Fruit fly (Drosophila melanogaster) whole organism, embryonic: Measurements from ENCODE around the gene Hez.

Experiments used
- Ada2b ChIP-seq: fragments of 200-800 bp; sonication (Bioruptor generic); IDR thresholded peaks from 2 replicates; pipeline ENCODE4 v1.3.6; 2022; ENCODE audit warnings: missing biosample characterization, missing genetic modification characterization
- Antp ChIP-seq: fragments of 200-800 bp; sonication (Bioruptor generic); optimal IDR thresholded peaks from 3 replicates; lab custom pipeline; 2016; ENCODE audit warnings: missing biosample characterization, missing genetic modification characterization
- CG10565 ChIP-seq: fragments of 200-800 bp; sonication (Bioruptor generic); optimal IDR thresholded peaks from 3 replicates; lab custom pipeline; 2016; ENCODE audit warnings: missing biosample characterization, mild to moderate bottlenecking, missing genetic modification characterization
- CG10979 ChIP-seq: fragments of 200-800 bp; sonication (Bioruptor generic); optimal IDR thresholded peaks from 2 replicates; lab custom pipeline; 2018; ENCODE audit warnings: missing biosample characterization, mild to moderate bottlenecking, missing genetic modification characterization, moderate library complexity
- CG11247 ChIP-seq: fragments of 200-800 bp; sonication (Bioruptor generic); IDR thresholded peaks from 2 replicates; pipeline ENCODE4 v1.3.6; 2022; ENCODE audit warnings: missing biosample characterization, missing genetic modification characterization
- CG11504 ChIP-seq: fragments of 200-800 bp; sonication (Bioruptor generic); optimal IDR thresholded peaks from 3 replicates; lab custom pipeline; 2019; ENCODE audit warnings: missing biosample characterization, mild to moderate bottlenecking, missing genetic modification characterization, moderate library complexity
- CG12071 ChIP-seq: fragments of 200-800 bp; sonication (Bioruptor generic); optimal IDR thresholded peaks from 3 replicates; lab custom pipeline; 2018; ENCODE audit warnings: missing biosample characterization, mild to moderate bottlenecking, missing genetic modification characterization
- CG13424 ChIP-seq: fragments of 200-800 bp; sonication (Bioruptor generic); optimal IDR thresholded peaks from 2 replicates; lab custom pipeline; 2019; ENCODE audit warnings: missing biosample characterization, mild to moderate bottlenecking, missing genetic modification characterization, moderate library complexity
- CG15073 ChIP-seq: fragments of 200-800 bp; sonication (Bioruptor generic); optimal IDR thresholded peaks from 2 replicates; lab custom pipeline; 2016; ENCODE audit warnings: missing biosample characterization, missing genetic modification characterization
- CG1647 ChIP-seq: fragments of 200-800 bp; sonication (Bioruptor generic); optimal IDR thresholded peaks from 3 replicates; lab custom pipeline; 2016; ENCODE audit warnings: missing biosample characterization, missing genetic modification characterization
- CG17359 ChIP-seq: fragments of 200-800 bp; sonication (Bioruptor generic); optimal IDR thresholded peaks from 3 replicates; lab custom pipeline; 2018; ENCODE audit warnings: missing biosample characterization, mild to moderate bottlenecking, missing genetic modification characterization, moderate library complexity
- CG18619 ChIP-seq: fragments of 200-800 bp; sonication (Bioruptor generic); optimal IDR thresholded peaks from 3 replicates; lab custom pipeline; 2017; ENCODE audit warnings: missing biosample characterization, mild to moderate bottlenecking, missing genetic modification characterization
- CG4404 ChIP-seq: fragments of 200-800 bp; sonication (Bioruptor generic); IDR thresholded peaks from 2 replicates; pipeline ENCODE4 v1.3.6; 2022; ENCODE audit warnings: missing biosample characterization, missing genetic modification characterization
- CG7839 ChIP-seq: fragments of 200-800 bp; sonication (Bioruptor generic); optimal IDR thresholded peaks from 3 replicates; lab custom pipeline; 2018; ENCODE audit warnings: missing biosample characterization, mild to moderate bottlenecking, missing genetic modification characterization, moderate library complexity
- CHES-1-like ChIP-seq: fragments of 200-800 bp; sonication (Bioruptor generic); optimal IDR thresholded peaks from 2 replicates; lab custom pipeline; 2016; ENCODE audit warnings: missing biosample characterization, missing genetic modification characterization
- Chrac-16 ChIP-seq: fragments of 200-800 bp; sonication (Bioruptor generic); optimal IDR thresholded peaks from 3 replicates; lab custom pipeline; 2016; ENCODE audit warnings: missing biosample characterization, missing genetic modification characterization
- Dek ChIP-seq: fragments of 200-800 bp; sonication (Bioruptor generic); optimal IDR thresholded peaks from 3 replicates; lab custom pipeline; 2019; ENCODE audit warnings: missing biosample characterization, mild to moderate bottlenecking, missing genetic modification characterization, moderate library complexity
- ERR ChIP-seq: fragments of 200-800 bp; sonication (Bioruptor generic); optimal IDR thresholded peaks from 2 replicates; lab custom pipeline; 2016; ENCODE audit warnings: missing biosample characterization, missing genetic modification characterization
- Fer1 ChIP-seq: fragments of 200-800 bp; sonication (Bioruptor generic); optimal IDR thresholded peaks from 2 replicates; lab custom pipeline; 2017; ENCODE audit warnings: missing biosample characterization, mild to moderate bottlenecking, missing genetic modification characterization
- Fer2 ChIP-seq: fragments of 200-800 bp; sonication (Bioruptor generic); optimal IDR thresholded peaks from 2 replicates; lab custom pipeline; 2018; ENCODE audit warnings: missing biosample characterization, mild to moderate bottlenecking, missing genetic modification characterization, moderate library complexity
- GATAe ChIP-seq: fragments of 200-800 bp; sonication (Bioruptor generic); conservative IDR thresholded peaks from 2 replicates; pipeline ENCODE4 v1.3.6; 2022; ENCODE audit warnings: missing biosample characterization, missing genetic modification characterization
- Meics ChIP-seq: fragments of 200-800 bp; sonication (Bioruptor generic); optimal IDR thresholded peaks from 2 replicates; lab custom pipeline; 2017; ENCODE audit warnings: missing biosample characterization, mild to moderate bottlenecking, missing genetic modification characterization
- NC2α ChIP-seq: fragments of 200-800 bp; sonication (Bioruptor generic); optimal IDR thresholded peaks from 2 replicates; lab custom pipeline; 2016; ENCODE audit warnings: missing biosample characterization, missing genetic modification characterization
- Neu2 ChIP-seq: fragments of 200-800 bp; sonication (Bioruptor generic); optimal IDR thresholded peaks from 3 replicates; lab custom pipeline; 2016; ENCODE audit warnings: missing biosample characterization, missing genetic modification characterization, borderline replicate concordance
- NfI ChIP-seq: fragments of 200-800 bp; sonication (Bioruptor generic); optimal IDR thresholded peaks from 3 replicates; lab custom pipeline; 2018; ENCODE audit warnings: missing biosample characterization, mild to moderate bottlenecking, missing genetic modification characterization, moderate library complexity
- Ptx1 ChIP-seq: fragments of 200-800 bp; sonication (Bioruptor generic); IDR thresholded peaks from 2 replicates; pipeline ENCODE4 v1.3.6; 2022; ENCODE audit warnings: missing biosample characterization, missing genetic modification characterization
- Ssrp ChIP-seq: fragments of 200-800 bp; sonication (Bioruptor generic); optimal IDR thresholded peaks from 2 replicates; lab custom pipeline; 2018; ENCODE audit warnings: missing biosample characterization, mild to moderate bottlenecking, missing genetic modification characterization, moderate library complexity
- az2 ChIP-seq: fragments of 200-800 bp; sonication (Bioruptor generic); optimal IDR thresholded peaks from 3 replicates; lab custom pipeline; 2016; ENCODE audit warnings: missing biosample characterization, missing genetic modification characterization
- br ChIP-seq: fragments of >200 bp; optimal IDR thresholded peaks from 2 replicates; lab custom pipeline; 2017
- cato ChIP-seq: fragments of 200-800 bp; sonication (Bioruptor generic); optimal IDR thresholded peaks from 2 replicates; lab custom pipeline; 2016; ENCODE audit warnings: missing biosample characterization, missing genetic modification characterization, borderline replicate concordance
- disco-r ChIP-seq: fragments of 200-800 bp; sonication (Bioruptor generic); optimal IDR thresholded peaks from 2 replicates; lab custom pipeline; 2016; ENCODE audit warnings: missing biosample characterization, missing genetic modification characterization
- eyg ChIP-seq: fragments of 200-800 bp; sonication (Bioruptor generic); optimal IDR thresholded peaks from 3 replicates; lab custom pipeline; 2016; ENCODE audit warnings: missing biosample characterization, missing genetic modification characterization
- fru ChIP-seq: fragments of >200 bp; optimal IDR thresholded peaks from 2 replicates; lab custom pipeline; 2017
- gce ChIP-seq: fragments of 200-800 bp; sonication (Bioruptor generic); IDR thresholded peaks from 3 replicates; pipeline ENCODE4 v1.3.6; 2022; ENCODE audit warnings: missing biosample characterization, missing genetic modification characterization
- gcm2 ChIP-seq: fragments of 200-800 bp; sonication (Bioruptor generic); optimal IDR thresholded peaks from 2 replicates; lab custom pipeline; 2016; ENCODE audit warnings: missing biosample characterization, missing genetic modification characterization
- ham ChIP-seq: fragments of 200-800 bp; sonication (Bioruptor generic); IDR thresholded peaks from 2 replicates; pipeline ENCODE4 v1.3.6; 2022; ENCODE audit warnings: missing biosample characterization, missing genetic modification characterization
- ind ChIP-seq: fragments of 200-800 bp; sonication (Bioruptor generic); optimal IDR thresholded peaks from 3 replicates; lab custom pipeline; 2016; ENCODE audit warnings: missing biosample characterization, missing genetic modification characterization
- kay ChIP-seq: fragments of 200-800 bp; sonication (Bioruptor generic); optimal IDR thresholded peaks from 2 replicates; lab custom pipeline; 2016; ENCODE audit warnings: missing biosample characterization, missing genetic modification characterization
- knrl ChIP-seq: fragments of 200-800 bp; sonication (Bioruptor generic); IDR thresholded peaks from 3 replicates; pipeline ENCODE4 v1.3.6; 2022; ENCODE audit warnings: missing biosample characterization, missing genetic modification characterization; ENCODE audit not compliant: partially characterized antibody
- lola ChIP-seq, 3 experiments: fragments of >200 bp in 2 of 3; fragments of 200-800 bp in 1 of 3; sonication (Bioruptor generic) in 1 of 3; optimal IDR thresholded peaks; 2 replicates each; lab custom pipeline; 2017 to 2019; ENCODE audit warnings: missing biosample characterization in 3 of 3, missing genetic modification characterization in 3 of 3, mild to moderate bottlenecking in 1 of 3, moderate library complexity in 1 of 3
- mirr ChIP-seq: fragments of 200-800 bp; sonication (Bioruptor generic); optimal IDR thresholded peaks from 3 replicates; lab custom pipeline; 2018; ENCODE audit warnings: missing biosample characterization, mild to moderate bottlenecking, missing genetic modification characterization
- nmo ChIP-seq: fragments of 200-800 bp; sonication (Bioruptor generic); optimal IDR thresholded peaks from 2 replicates; lab custom pipeline; 2018; ENCODE audit warnings: missing biosample characterization, mild to moderate bottlenecking, missing genetic modification characterization, moderate library complexity
- onecut ChIP-seq: fragments of 200-800 bp; sonication (Bioruptor generic); IDR thresholded peaks from 2 replicates; pipeline ENCODE4 v1.3.6; 2022; ENCODE audit warnings: missing biosample characterization, missing genetic modification characterization
- pan ChIP-seq, 4 experiments: fragments of >200 bp in 3 of 4; fragments of 200-800 bp in 1 of 4; sonication (Bioruptor generic) in 1 of 4; optimal IDR thresholded peaks in 3 of 4; IDR thresholded peaks in 1 of 4; 2 replicates each; pipeline versions ENCODE4 v1.3.6 to Lab custom; 2017 to 2022; ENCODE audit warnings: missing biosample characterization in 2 of 4, missing genetic modification characterization in 2 of 4, mixed read lengths in 1 of 4
- rib ChIP-seq: fragments of 200-800 bp; sonication (Bioruptor generic); IDR thresholded peaks from 2 replicates; pipeline ENCODE4 v1.3.6; 2022; ENCODE audit warnings: missing biosample characterization, missing genetic modification characterization
- scrt ChIP-seq: fragments of 200-800 bp; sonication (Bioruptor generic); optimal IDR thresholded peaks from 2 replicates; lab custom pipeline; 2018; ENCODE audit warnings: missing biosample characterization, mild to moderate bottlenecking, missing genetic modification characterization, moderate library complexity
- sens ChIP-seq: fragments of 200-800 bp; sonication (Bioruptor generic); peaks from one replicate; lab custom pipeline; 2016; ENCODE audit warnings: missing biosample characterization, missing genetic modification characterization
- sisA ChIP-seq: fragments of 200-800 bp; sonication (Bioruptor generic); IDR thresholded peaks from 2 replicates; pipeline ENCODE4 v1.3.6; 2022; ENCODE audit warnings: missing biosample characterization, missing genetic modification characterization
- trh ChIP-seq: fragments of 200-800 bp; sonication (Bioruptor generic); optimal IDR thresholded peaks from 2 replicates; lab custom pipeline; 2016; ENCODE audit warnings: missing biosample characterization, missing genetic modification characterization
- zfh2 ChIP-seq: fragments of 200-800 bp; sonication (Bioruptor generic); optimal IDR thresholded peaks from 2 replicates; lab custom pipeline; 2016; ENCODE audit warnings: missing biosample characterization, missing genetic modification characterization

Gene Hez

DNA sequence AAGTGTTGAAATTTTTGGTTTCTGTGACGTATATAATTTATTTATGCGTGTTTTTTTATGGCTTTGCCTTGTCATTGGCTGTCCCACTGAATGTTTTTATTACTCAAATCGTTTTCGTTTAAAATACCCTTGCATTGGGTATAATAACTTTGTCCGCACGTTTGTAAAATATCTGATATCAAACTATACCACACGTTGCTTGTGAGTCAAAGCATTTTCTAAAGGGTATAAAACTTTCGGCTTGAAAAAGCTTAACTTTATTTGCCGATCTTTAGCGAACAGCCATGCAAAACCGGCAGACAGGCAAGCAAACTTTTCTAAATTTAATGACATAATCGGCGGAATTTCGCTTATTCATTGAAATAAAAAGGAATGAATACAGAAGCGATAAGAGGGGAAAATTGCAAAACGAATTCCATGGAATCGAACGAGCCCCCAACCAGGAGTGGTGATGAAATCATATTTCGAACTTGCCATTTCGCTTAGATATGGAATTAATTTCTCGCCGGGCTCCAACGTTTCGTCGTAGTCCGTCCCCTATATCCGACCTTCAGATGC is 47.0 kb downstream of the Hez start (continued):
- TF ChIP-seq Antp (GFP tag; lab: Kevin White, UChicago) = peak; percentile 22
- peak; percentile 15 for TF ChIP-seq kay (GFP tag; lab: Kevin White, UChicago)
- TF ChIP-seq CG11504 (tag; lab: Kevin White, UChicago) = peak; percentile 68
- TF ChIP-seq gce (GFP tag; lab: Robert Waterston, UW) = 0 out of 3 replicates have a peak, but pooled peaks have one; percentile 19
- TF ChIP-seq cato = no peak
- TF ChIP-seq GATAe (GFP tag; lab: Robert Waterston, UW) = no peak
- no peak for TF ChIP-seq Fer2 (tag; lab: Kevin White, UChicago)
- TF ChIP-seq CG12071 (GFP tag; lab: Kevin White, UChicago) = peak; percentile 36
- no peak for TF ChIP-seq CG4404 (GFP tag; lab: Robert Waterston, UW)
- peak; percentile 23 for TF ChIP-seq scrt (GFP tag; lab: Kevin White, UChicago)
- peak; percentile 29; the same call in 1 of the 2 replicates for TF ChIP-seq onecut
- no peak for TF ChIP-seq fru (lab: Kevin White, UChicago)
- no peak for TF ChIP-seq br (lab: Kevin White, UChicago)
- no peak for TF ChIP-seq Neu2 (GFP tag; lab: Kevin White, UChicago)
- no peak for TF ChIP-seq pan (optimal IDR thresholded peaks at IDR 0.05; lab: Kevin White, UChicago)
- peak in 1 of 2 experiments; percentile 68 for TF ChIP-seq pan (GFP tag; optimal IDR thresholded peaks at IDR 0.05 in 1 of 2, IDR thresholded peaks at IDR 0.05 in 1 of 2)
- no peak for TF ChIP-seq CG15073 (GFP tag; lab: Kevin White, UChicago)
- peak; percentile 53 for TF ChIP-seq Ada2b
- TF ChIP-seq knrl (GFP tag; lab: Robert Waterston, UW) = no peak
- TF ChIP-seq Meics (GFP tag; lab: Kevin White, UChicago) = peak; percentile 69
- TF ChIP-seq Chrac-16 (GFP tag; lab: Kevin White, UChicago) = peak; percentile 37
- peak; percentile 59 for TF ChIP-seq CHES-1-like (GFP tag; lab: Kevin White, UChicago)
- peak; percentile 1 for TF ChIP-seq gcm2 (GFP tag; lab: Kevin White, UChicago)
- peak; percentile 81 for TF ChIP-seq rib (GFP tag; lab: Robert Waterston, UW)
- TF ChIP-seq CG10979 (tag; lab: Kevin White, UChicago) = no peak
- no peak for TF ChIP-seq ham (GFP tag; lab: Robert Waterston, UW)
- TF ChIP-seq lola (GFP tag; optimal IDR thresholded peaks at IDR 0.05; lab: Kevin White, UChicago) = no peak
- TF ChIP-seq nmo (GFP tag; lab: Kevin White, UChicago) = peak; percentile 23
- TF ChIP-seq CG11247 (GFP tag; lab: Robert Waterston, UW) = peak; percentile 58
- TF ChIP-seq mirr = peak; percentile 11
- peak; percentile 33 for TF ChIP-seq ERR
- TF ChIP-seq CG10565 (GFP tag; lab: Kevin White, UChicago) = no peak
- TF ChIP-seq sisA (GFP tag; lab: Robert Waterston, UW) = peak; percentile 35; the same call in 1 of the 2 replicates
- TF ChIP-seq NC2α (GFP tag; lab: Kevin White, UChicago) = no peak
- TF ChIP-seq Dek (tag; lab: Kevin White, UChicago) = peak; percentile 60
- TF ChIP-seq ind = peak; percentile 58
- TF ChIP-seq CG13424 (tag; lab: Kevin White, UChicago) = peak; percentile 58
- TF ChIP-seq NfI (GFP tag; lab: Kevin White, UChicago) = peak; percentile 51
- peak; percentile 83 for TF ChIP-seq sens (GFP tag; lab: Kevin White, UChicago)
- TF ChIP-seq eyg (GFP tag; lab: Kevin White, UChicago) = peak; percentile 17
- peak; percentile 54 for TF ChIP-seq zfh2 (GFP tag; lab: Kevin White, UChicago)
- TF ChIP-seq Ptx1 (GFP tag; lab: Robert Waterston, UW) = peak; percentile 38
- peak; percentile 35 for TF ChIP-seq CG18619 (GFP tag; lab: Kevin White, UChicago)
- TF ChIP-seq Ssrp (tag; lab: Kevin White, UChicago) = no peak
- TF ChIP-seq CG1647 (GFP tag; lab: Kevin White, UChicago) = no peak
- TF ChIP-seq trh (GFP tag; lab: Kevin White, UChicago) = no peak
- TF ChIP-seq Fer1 = peak; percentile 60
- no peak for TF ChIP-seq disco-r (GFP tag; lab: Kevin White, UChicago)
- TF ChIP-seq CG7839 (tag; lab: Kevin White, UChicago) = peak; percentile 57
- peak; percentile 17 for TF ChIP-seq az2 (GFP tag; lab: Kevin White, UChicago)
- TF ChIP-seq CG17359 (tag; lab: Kevin White, UChicago) = peak; percentile 62
